Fruit fly (Drosophila melanogaster) whole organism, prepupa: ENCODE results near the gene CG17782.

Experiments used
- CG15336 ChIP-seq: fragments of 200-800 bp; sonication (Bioruptor generic); IDR thresholded peaks from 2 replicates; pipeline ENCODE4 v1.3.6; 2022; ENCODE audit warnings: missing biosample characterization, missing genetic modification characterization
- CG16779 ChIP-seq: fragments of 200-800 bp; sonication (Bioruptor generic); optimal IDR thresholded peaks from 3 replicates; lab custom pipeline; 2017; ENCODE audit warnings: missing biosample characterization, mild to moderate bottlenecking, missing genetic modification characterization
- CG31627 ChIP-seq: fragments of 200-800 bp; sonication (Bioruptor generic); optimal IDR thresholded peaks from 3 replicates; lab custom pipeline; 2016; ENCODE audit warnings: missing biosample characterization, missing genetic modification characterization
- CG34406 ChIP-seq: fragments of 200-800 bp; sonication (Bioruptor generic); optimal IDR thresholded peaks from 3 replicates; lab custom pipeline; 2016; ENCODE audit warnings: missing biosample characterization, missing genetic modification characterization
- CG3919 ChIP-seq: fragments of 200-800 bp; sonication (Bioruptor generic); optimal IDR thresholded peaks from 3 replicates; lab custom pipeline; 2016; ENCODE audit warnings: missing biosample characterization, missing genetic modification characterization
- CG6163 ChIP-seq: fragments of 200-800 bp; sonication (Bioruptor generic); IDR thresholded peaks from 3 replicates; pipeline ENCODE4 v1.3.6; 2022; ENCODE audit warnings: missing biosample characterization, missing genetic modification characterization
- CG6276 ChIP-seq: fragments of 200-800 bp; sonication (Bioruptor generic); optimal IDR thresholded peaks from 2 replicates; lab custom pipeline; 2017; ENCODE audit warnings: missing biosample characterization, mild to moderate bottlenecking, missing genetic modification characterization
- CG6808 ChIP-seq: fragments of 200-800 bp; sonication (Bioruptor generic); optimal IDR thresholded peaks from 3 replicates; lab custom pipeline; 2017; ENCODE audit warnings: missing biosample characterization, missing genetic modification characterization, mild to moderate bottlenecking, moderate library complexity, missing genetic modification reagents
- CG7368 ChIP-seq: fragments of 200-800 bp; sonication (Bioruptor generic); optimal IDR thresholded peaks from 3 replicates; lab custom pipeline; 2016; ENCODE audit warnings: missing biosample characterization, missing genetic modification characterization
- CG8119 ChIP-seq: fragments of 200-800 bp; sonication (Bioruptor generic); IDR thresholded peaks from 3 replicates; pipeline ENCODE4 v1.3.6; 2022; ENCODE audit warnings: missing biosample characterization, missing genetic modification characterization
- CG8319 ChIP-seq: fragments of 200-800 bp; sonication (Bioruptor generic); optimal IDR thresholded peaks from 3 replicates; lab custom pipeline; 2016; ENCODE audit warnings: missing biosample characterization, missing genetic modification characterization
- Eip93F ChIP-seq: fragments of 200-800 bp; sonication (Bioruptor generic); optimal IDR thresholded peaks from 2 replicates; lab custom pipeline; 2016; ENCODE audit warnings: missing biosample characterization, mild to moderate bottlenecking, missing genetic modification characterization
- Ets21C ChIP-seq: fragments of 200-800 bp; sonication (Bioruptor generic); optimal IDR thresholded peaks from 3 replicates; lab custom pipeline; 2016; ENCODE audit warnings: missing biosample characterization, missing genetic modification characterization
- Hr38 ChIP-seq: sonication (Bioruptor generic); optimal IDR thresholded peaks from 2 replicates; lab custom pipeline; 2016; ENCODE audit warnings: missing biosample characterization, missing genetic modification characterization
- Hr39 ChIP-seq: fragments of 200-800 bp; sonication (Bioruptor generic); optimal IDR thresholded peaks from 2 replicates; lab custom pipeline; 2016; ENCODE audit warnings: missing biosample characterization, missing genetic modification characterization
- Hr4 ChIP-seq: fragments of 200-800 bp; sonication (Bioruptor generic); optimal IDR thresholded peaks from 3 replicates; lab custom pipeline; 2016; ENCODE audit warnings: missing biosample characterization, missing genetic modification characterization
- Met ChIP-seq: fragments of 200-800 bp; sonication (Bioruptor generic); optimal IDR thresholded peaks from 3 replicates; lab custom pipeline; 2016; ENCODE audit warnings: missing biosample characterization, missing genetic modification characterization
- Sox14 ChIP-seq: fragments of 200-800 bp; sonication (Bioruptor generic); optimal IDR thresholded peaks from 3 replicates; lab custom pipeline; 2016; ENCODE audit warnings: missing biosample characterization, missing genetic modification characterization
- Sox15 ChIP-seq: fragments of 200-800 bp; sonication (Bioruptor generic); optimal IDR thresholded peaks from 3 replicates; lab custom pipeline; 2016; ENCODE audit warnings: missing biosample characterization, missing genetic modification characterization
- achi ChIP-seq: fragments of 200-800 bp; sonication (Bioruptor generic); optimal IDR thresholded peaks from 3 replicates; lab custom pipeline; 2016; ENCODE audit warnings: missing biosample characterization, missing genetic modification characterization
- acj6 ChIP-seq: fragments of 200-800 bp; sonication (Bioruptor generic); optimal IDR thresholded peaks from 3 replicates; lab custom pipeline; 2016; ENCODE audit warnings: missing biosample characterization, missing genetic modification characterization
- dsx ChIP-seq: fragments of 200-800 bp; optimal IDR thresholded peaks from 3 replicates; lab custom pipeline; 2019; ENCODE audit warnings: missing biosample characterization, mild to moderate bottlenecking, missing genetic modification characterization, moderate library complexity; ENCODE audit not compliant: poor library complexity, severe bottlenecking
- esn ChIP-seq: fragments of 200-800 bp; sonication (Bioruptor generic); optimal IDR thresholded peaks from 2 replicates; lab custom pipeline; 2016; ENCODE audit warnings: missing biosample characterization, mild to moderate bottlenecking, missing genetic modification characterization, moderate library complexity
- fd59A ChIP-seq: fragments of 200-800 bp; sonication (Bioruptor generic); optimal IDR thresholded peaks from 2 replicates; lab custom pipeline; 2017; ENCODE audit warnings: missing biosample characterization, mild to moderate bottlenecking, missing genetic modification characterization, missing genetic modification reagents
- fkh ChIP-seq: fragments of 200-800 bp; sonication (Bioruptor generic); optimal IDR thresholded peaks from 3 replicates; lab custom pipeline; 2017; ENCODE audit warnings: missing biosample characterization, mild to moderate bottlenecking, missing genetic modification characterization, moderate library complexity
- lz ChIP-seq: fragments of 200-800 bp; sonication (Bioruptor generic); optimal IDR thresholded peaks from 3 replicates; lab custom pipeline; 2016; ENCODE audit warnings: missing biosample characterization, missing genetic modification characterization
- net ChIP-seq: fragments of 200-800 bp; sonication (Bioruptor generic); optimal IDR thresholded peaks from 3 replicates; lab custom pipeline; 2016; ENCODE audit warnings: missing biosample characterization, missing genetic modification characterization
- salr ChIP-seq, 2 experiments: fragments of 200-800 bp; sonication (Bioruptor generic); optimal IDR thresholded peaks; 3 replicates each; lab custom pipeline; 2016 to 2018; ENCODE audit warnings: missing biosample characterization in 2 of 2, missing genetic modification characterization in 2 of 2, mild to moderate bottlenecking in 1 of 2
- ss ChIP-seq, 2 experiments: fragments of 200-800 bp; sonication (Bioruptor generic); optimal IDR thresholded peaks; 2 replicates in 1 of 2; 3 replicates in 1 of 2; lab custom pipeline; 2017 to 2018; ENCODE audit warnings: mild to moderate bottlenecking in 2 of 2, missing biosample characterization in 2 of 2, missing genetic modification characterization in 2 of 2, moderate library complexity in 1 of 2
- topi ChIP-seq: fragments of 200-800 bp; sonication (Bioruptor generic); optimal IDR thresholded peaks from 3 replicates; lab custom pipeline; 2016; ENCODE audit warnings: missing biosample characterization, missing genetic modification characterization

The CG17782 gene

DNA sequence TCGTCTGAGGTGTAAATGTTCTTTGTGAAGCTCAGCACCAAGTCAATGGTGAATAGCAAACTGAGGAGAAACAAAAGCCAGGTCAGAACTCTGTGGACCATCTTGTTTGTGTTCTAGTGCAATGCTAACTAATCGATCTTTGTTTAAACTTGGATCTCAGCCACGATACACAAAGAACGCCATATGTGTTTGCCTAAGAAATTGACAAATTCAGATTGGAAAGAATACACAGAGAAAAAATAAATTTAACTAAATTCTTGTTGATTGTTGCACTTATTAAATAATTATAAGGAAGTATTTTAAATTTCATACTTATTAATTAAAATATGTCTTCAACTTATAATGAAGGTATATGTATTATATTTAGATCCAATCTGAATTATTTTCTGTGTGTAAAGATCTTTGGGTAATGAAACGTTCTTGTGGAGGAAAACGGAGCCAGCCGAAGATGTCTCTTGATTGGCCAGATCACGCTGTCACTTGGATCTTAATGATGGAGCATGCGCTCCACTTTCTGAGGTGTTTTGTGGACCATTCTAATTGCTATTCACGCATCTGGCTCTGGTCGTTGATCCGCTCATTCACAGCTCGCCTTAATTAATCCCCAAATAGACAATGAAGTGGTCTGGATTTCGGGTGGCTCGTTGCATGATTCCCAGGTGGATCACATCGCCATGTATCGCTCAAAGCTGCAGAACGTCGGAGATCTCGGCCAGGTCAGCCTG is 7.5 kb downstream of the CG17782 start, which contains the start of the genes CG17784 and CG13613:
Gene CG17784 (minus strand): TSS at position 101 of the 725 bp plus-strand sequence.
Gene CG13613 (plus strand): TSS at position 675 of the 725 bp plus-strand sequence.
- TF ChIP-seq CG31627 (no peak), net (GFP tag; lab: Kevin White, UChicago) (no peak), dsx (GFP tag; lab: Kevin White, UChicago) (no peak), Met (no peak), CG15336 (GFP tag; lab: Robert Waterston, UW) (no peak), fd59A (GFP tag; lab: Kevin White, UChicago) (no peak), lz (GFP tag; lab: Kevin White, UChicago) (no peak), Eip93F (GFP tag; lab: Kevin White, UChicago) (no peak), CG3919 (GFP tag; lab: Kevin White, UChicago) (no peak), CG7368 (GFP tag; lab: Kevin White, UChicago) (no peak), CG8319 (GFP tag; lab: Kevin White, UChicago) (no peak), esn (GFP tag; lab: Kevin White, UChicago) (no peak)

DNA sequence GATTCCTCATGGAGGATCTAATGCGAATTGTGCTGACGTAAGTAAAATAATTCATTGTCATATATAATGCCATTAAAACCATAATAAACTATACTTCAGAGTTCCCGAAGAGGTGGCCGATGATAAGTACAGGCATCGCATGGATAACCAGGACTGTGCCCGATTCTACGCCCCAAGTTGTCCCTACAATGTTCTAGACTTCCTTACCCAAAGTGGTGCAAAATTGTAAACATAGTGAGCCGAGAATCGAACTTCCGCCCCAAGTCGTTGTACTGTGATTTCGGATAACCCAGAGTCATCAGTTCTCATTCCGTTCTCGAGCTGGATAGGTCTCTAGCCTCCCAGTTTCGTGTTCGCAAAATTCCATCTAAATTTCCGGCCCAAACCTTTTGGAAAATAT is 9.7 kb downstream of the CG17782 start, which contains the start of gene CG33340:
Gene CG33340 (plus strand): TSS at position 301 of the 400 bp plus-strand sequence.
- TF ChIP-seq esn (GFP tag; lab: Kevin White, UChicago) = no peak
- TF ChIP-seq salr (GFP tag; optimal IDR thresholded peaks at IDR 0.05; lab: Kevin White, UChicago) = no peak
- no peak for TF ChIP-seq CG8119 (GFP tag; lab: Robert Waterston, UW)
- no peak for TF ChIP-seq CG34406 (GFP tag; lab: Kevin White, UChicago)
- no peak for TF ChIP-seq Hr39
- no peak for TF ChIP-seq Hr4 (GFP tag; lab: Kevin White, UChicago)
- TF ChIP-seq fkh (GFP tag; lab: Kevin White, UChicago) = no peak
- no peak for TF ChIP-seq Met

dm6 chr3R:24361583-24361982 is 11.0 kb downstream of the CG17782 start, which contains the start of the genes CG5762 and CG33339:
Gene CG5762 (minus strand): TSS chr3R:24361683.
Gene CG33339 (plus strand): TSS chr3R:24361847.
- TF ChIP-seq fd59A (GFP tag; lab: Kevin White, UChicago) = no peak
- TF ChIP-seq CG8119 (GFP tag; lab: Robert Waterston, UW) = no peak
- TF ChIP-seq net (GFP tag; lab: Kevin White, UChicago) = no peak
- no peak for TF ChIP-seq dsx (GFP tag; lab: Kevin White, UChicago)
- TF ChIP-seq Ets21C (GFP tag; lab: Kevin White, UChicago) = no peak
- TF ChIP-seq CG6276 (GFP tag; lab: Kevin White, UChicago) = no peak
- TF ChIP-seq CG6808 (GFP tag; lab: Kevin White, UChicago) = no peak
- TF ChIP-seq, all 60 proteins: peak for 0

DNA sequence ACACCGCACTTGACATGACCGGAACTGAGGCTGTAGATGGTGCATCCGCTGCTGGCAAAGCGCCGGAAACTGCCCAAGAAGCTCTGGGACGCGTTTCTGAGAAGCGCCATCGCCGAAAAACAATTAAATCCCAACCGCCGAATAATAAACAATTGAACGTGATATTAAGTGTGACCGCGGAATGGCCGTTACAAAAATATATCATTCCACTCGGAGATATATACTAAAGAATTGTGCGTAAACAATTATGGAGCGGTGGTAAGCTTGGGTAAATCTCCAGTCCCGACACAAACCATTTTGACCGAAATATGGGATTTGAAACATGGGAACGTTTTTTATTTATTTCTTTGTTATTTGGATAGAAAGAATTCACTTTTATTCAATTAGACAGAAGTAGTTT is 12.6 kb downstream of the CG17782 start, which contains the start of gene CG18528:
Gene CG18528 (minus strand): TSS at position 188 of the 400 bp plus-strand sequence.
- TF ChIP-seq Sox14 (GFP tag; lab: Kevin White, UChicago) = peak; percentile 97
- TF ChIP-seq ss (GFP tag; optimal IDR thresholded peaks at IDR 0.05; lab: Kevin White, UChicago) = no peak
- no peak for TF ChIP-seq CG34406 (GFP tag; lab: Kevin White, UChicago)

dm6 chr3R:24357698-24358097 is 14.9 kb downstream of the CG17782 start, which contains the start of gene Golgin84:
Gene Golgin84 (minus strand): TSS chr3R:24357938.
- TF ChIP-seq CG7368 (GFP tag; lab: Kevin White, UChicago) = no peak
- TF ChIP-seq lz (GFP tag; lab: Kevin White, UChicago) = no peak
- no peak for TF ChIP-seq acj6 (GFP tag; lab: Kevin White, UChicago)
- no peak for TF ChIP-seq topi (GFP tag; lab: Kevin White, UChicago)
- TF ChIP-seq, all 60 proteins: peak for 0

- no peak for TF ChIP-seq Hr38
- TF ChIP-seq achi = no peak
- TF ChIP-seq ss (GFP tag; optimal IDR thresholded peaks at IDR 0.05; lab: Kevin White, UChicago) = no peak
- TF ChIP-seq Eip93F (GFP tag; lab: Kevin White, UChicago) = no peak
- TF ChIP-seq Met = no peak
- no peak for TF ChIP-seq CG16779 (tag; lab: Kevin White, UChicago)
- TF ChIP-seq salr (GFP tag; optimal IDR thresholded peaks at IDR 0.05; lab: Kevin White, UChicago) = no peak
- TF ChIP-seq CG6163 = no peak
- no peak for TF ChIP-seq Sox15 (GFP tag; lab: Kevin White, UChicago)
- TF ChIP-seq, all 60 proteins: peak for 0
Observed at dm6 chr3R:24353448-24353847, 19.1 kb downstream of the CG17782 start.
